Fruit fly (Drosophila melanogaster) whole organism, wandering third instar larva: ENCODE data around the gene CG13082.

Experiments used
- Myc ChIP-seq: fragments of >200 bp; optimal IDR thresholded peaks from 2 replicates; lab custom pipeline; 2017
- OdsH ChIP-seq: fragments of 200-800 bp; sonication (Bioruptor generic); optimal IDR thresholded peaks from 2 replicates; lab custom pipeline; 2016; ENCODE audit warnings: missing biosample characterization, mild to moderate bottlenecking, missing genetic modification characterization

- TF ChIP-seq OdsH (GFP tag; lab: Kevin White, UChicago) (no peak), Myc (lab: Kevin White, UChicago) (peak; percentile 16)
Observed at dm6 chr2L:19543010-19543564, 4.9 kb downstream of the CG13082 start.
